Fruit fly (Drosophila melanogaster) whole organism, embryonic: Measurements from ENCODE around the gene Ctr9.

ENCODE experiments used
- Ada2b ChIP-seq: fragments of 200-800 bp; sonication (Bioruptor generic); IDR thresholded peaks from 2 replicates; pipeline ENCODE4 v1.3.6; 2022; ENCODE audit warnings: missing biosample characterization, missing genetic modification characterization
- Atf6 ChIP-seq: fragments of 200-800 bp; sonication (Bioruptor generic); IDR thresholded peaks from 2 replicates; pipeline ENCODE4 v1.3.6; 2022; ENCODE audit warnings: missing biosample characterization, missing genetic modification characterization
- BtbVII ChIP-seq: fragments of 200-800 bp; sonication (Bioruptor generic); optimal IDR thresholded peaks from 3 replicates; lab custom pipeline; 2017; ENCODE audit warnings: missing biosample characterization, mild to moderate bottlenecking, missing genetic modification characterization
- CG10959 ChIP-seq: fragments of 200-800 bp; sonication (Bioruptor generic); IDR thresholded peaks from 2 replicates; pipeline ENCODE4 v1.3.6; 2022; ENCODE audit warnings: missing biosample characterization, missing genetic modification characterization
- CG11560 ChIP-seq: fragments of 200-800 bp; sonication (Bioruptor generic); IDR thresholded peaks from 3 replicates; pipeline ENCODE4 v1.3.6; 2022; ENCODE audit warnings: missing biosample characterization, missing genetic modification characterization
- CG11723 ChIP-seq: fragments of 200-800 bp; sonication (Bioruptor generic); optimal IDR thresholded peaks from 2 replicates; lab custom pipeline; 2017; ENCODE audit warnings: missing biosample characterization, mild to moderate bottlenecking, missing genetic modification characterization
- CG1233 ChIP-seq: fragments of 200-800 bp; sonication (Bioruptor generic); optimal IDR thresholded peaks from 4 replicates; lab custom pipeline; 2018; ENCODE audit warnings: missing biosample characterization, mild to moderate bottlenecking, missing genetic modification characterization
- CG13424 ChIP-seq: fragments of 200-800 bp; sonication (Bioruptor generic); optimal IDR thresholded peaks from 2 replicates; lab custom pipeline; 2019; ENCODE audit warnings: missing biosample characterization, mild to moderate bottlenecking, missing genetic modification characterization, moderate library complexity
- CG13894 ChIP-seq: fragments of 200-800 bp; sonication (Bioruptor generic); optimal IDR thresholded peaks from 3 replicates; lab custom pipeline; 2018; ENCODE audit warnings: missing biosample characterization, mild to moderate bottlenecking, missing genetic modification characterization, moderate library complexity
- CG14014 ChIP-seq: fragments of 200-800 bp; sonication (Bioruptor generic); IDR thresholded peaks from 2 replicates; pipeline ENCODE4 v1.3.6; 2022; ENCODE audit warnings: missing biosample characterization, missing genetic modification characterization
- CG14667 ChIP-seq: fragments of 200-800 bp; sonication (Bioruptor generic); IDR thresholded peaks from 2 replicates; pipeline ENCODE4 v1.3.6; 2022; ENCODE audit warnings: missing biosample characterization, missing genetic modification characterization
- CG17568 ChIP-seq: fragments of 200-800 bp; sonication (Bioruptor generic); optimal IDR thresholded peaks from 2 replicates; lab custom pipeline; 2018; ENCODE audit warnings: missing biosample characterization, mild to moderate bottlenecking, missing genetic modification characterization, moderate library complexity
- CG18011 ChIP-seq: fragments of 200-800 bp; sonication (Bioruptor generic); optimal IDR thresholded peaks from 2 replicates; lab custom pipeline; 2017; ENCODE audit warnings: missing biosample characterization, missing genetic modification characterization, mild to moderate bottlenecking, moderate library complexity, missing genotype
- CG2678 ChIP-seq: fragments of 200-800 bp; sonication (Bioruptor generic); optimal IDR thresholded peaks from 3 replicates; lab custom pipeline; 2019; ENCODE audit warnings: missing biosample characterization, mild to moderate bottlenecking, missing genetic modification characterization, moderate library complexity
- CG2889 ChIP-seq: fragments of 200-800 bp; sonication (Bioruptor generic); IDR thresholded peaks from 3 replicates; pipeline ENCODE4 v1.3.6; 2022; ENCODE audit warnings: missing biosample characterization, missing genetic modification characterization
- CG6254 ChIP-seq: fragments of 200-800 bp; sonication (Bioruptor generic); optimal IDR thresholded peaks from 3 replicates; lab custom pipeline; 2017; ENCODE audit warnings: mild to moderate bottlenecking, missing biosample characterization, missing genetic modification reagents, missing genetic modification characterization
- CG7271 ChIP-seq: fragments of 200-800 bp; sonication (Bioruptor generic); optimal IDR thresholded peaks from 2 replicates; lab custom pipeline; 2018; ENCODE audit warnings: missing biosample characterization, mild to moderate bottlenecking, missing genetic modification characterization, moderate library complexity
- CG7963 ChIP-seq: fragments of 200-800 bp; sonication (Bioruptor generic); IDR thresholded peaks from 3 replicates; pipeline ENCODE4 v1.3.6; 2022; ENCODE audit warnings: missing biosample characterization, missing genetic modification characterization; ENCODE audit not compliant: partially characterized antibody
- CG8765 ChIP-seq: fragments of 200-800 bp; sonication (Bioruptor generic); IDR thresholded peaks from 2 replicates; pipeline ENCODE4 v1.3.6; 2022; ENCODE audit warnings: missing biosample characterization, missing genetic modification characterization
- CG8924 ChIP-seq: fragments of 200-800 bp; optimal IDR thresholded peaks from 3 replicates; lab custom pipeline; 2019; ENCODE audit warnings: missing biosample characterization, mild to moderate bottlenecking, missing genetic modification characterization, moderate library complexity
- CG9727 ChIP-seq: fragments of 200-800 bp; sonication (Bioruptor generic); optimal IDR thresholded peaks from 3 replicates; lab custom pipeline; 2017; ENCODE audit warnings: missing biosample characterization, mild to moderate bottlenecking, missing genetic modification characterization
- Dad ChIP-seq: fragments of 200-800 bp; sonication (Bioruptor generic); optimal IDR thresholded peaks from 3 replicates; lab custom pipeline; 2016; ENCODE audit warnings: missing biosample characterization, missing genetic modification characterization
- Dp ChIP-seq: fragments of 200-800 bp; sonication (Bioruptor generic); optimal IDR thresholded peaks from 2 replicates; lab custom pipeline; 2018; ENCODE audit warnings: missing biosample characterization, mild to moderate bottlenecking, missing genetic modification characterization, moderate library complexity
- E2f2 ChIP-seq: fragments of 200-800 bp; sonication (Bioruptor generic); IDR thresholded peaks from 2 replicates; pipeline ENCODE4 v1.3.6; 2022; ENCODE audit warnings: missing biosample characterization, missing genetic modification characterization
- H15 ChIP-seq: fragments of 200-800 bp; sonication (Bioruptor generic); IDR thresholded peaks from 3 replicates; pipeline ENCODE4 v1.3.6; 2022; ENCODE audit warnings: missing biosample characterization, missing genetic modification characterization
- Hand ChIP-seq: fragments of 200-800 bp; sonication (Bioruptor generic); optimal IDR thresholded peaks from 2 replicates; lab custom pipeline; 2017; ENCODE audit warnings: mild to moderate bottlenecking, missing biosample characterization, missing genetic modification reagents, missing genetic modification characterization
- NfI ChIP-seq: fragments of 200-800 bp; sonication (Bioruptor generic); optimal IDR thresholded peaks from 3 replicates; lab custom pipeline; 2018; ENCODE audit warnings: missing biosample characterization, mild to moderate bottlenecking, missing genetic modification characterization, moderate library complexity
- Optix ChIP-seq: fragments of 200-800 bp; sonication (Bioruptor generic); IDR thresholded peaks from 3 replicates; pipeline ENCODE4 v1.3.6; 2022; ENCODE audit warnings: missing biosample characterization, missing genetic modification characterization
- Scr ChIP-seq: fragments of 200-800 bp; sonication (Bioruptor generic); IDR thresholded peaks from 2 replicates; pipeline ENCODE4 v1.3.6; 2022; ENCODE audit warnings: missing biosample characterization, missing genetic modification characterization; ENCODE audit not compliant: partially characterized antibody
- Sox102F ChIP-seq: fragments of 200-800 bp; sonication (Bioruptor generic); optimal IDR thresholded peaks from 2 replicates; lab custom pipeline; 2018; ENCODE audit warnings: missing biosample characterization, mild to moderate bottlenecking, missing genetic modification characterization, moderate library complexity
- Xrp1 ChIP-seq: fragments of 200-800 bp; sonication (Bioruptor generic); IDR thresholded peaks from 2 replicates; pipeline ENCODE4 v1.3.6; 2022; ENCODE audit warnings: missing biosample characterization, missing genetic modification characterization
- ab ChIP-seq: fragments of 200-800 bp; sonication (Bioruptor generic); optimal IDR thresholded peaks from 2 replicates; lab custom pipeline; 2016; ENCODE audit warnings: missing biosample characterization, missing genetic modification characterization
- aop ChIP-seq: fragments of 200-800 bp; sonication (Bioruptor generic); IDR thresholded peaks from 2 replicates; pipeline ENCODE4 v1.3.6; 2022; ENCODE audit warnings: missing biosample characterization, missing genetic modification characterization
- ci ChIP-seq: fragments of 200-800 bp; sonication (Bioruptor generic); IDR thresholded peaks from 3 replicates; pipeline ENCODE4 v1.3.6; 2022; ENCODE audit warnings: missing biosample characterization, missing genetic modification characterization
- ems ChIP-seq: fragments of 200-800 bp; sonication (Bioruptor generic); optimal IDR thresholded peaks from 3 replicates; lab custom pipeline; 2016; ENCODE audit warnings: missing biosample characterization, missing genetic modification characterization
- eve ChIP-seq, 2 experiments: fragments of >200 bp; optimal IDR thresholded peaks; 2 replicates each; lab custom pipeline; 2017; ENCODE audit warnings: missing biosample characterization in 2 of 2, missing genetic modification characterization in 2 of 2
- exex ChIP-seq: fragments of 200-800 bp; sonication (Bioruptor generic); optimal IDR thresholded peaks from 4 replicates; lab custom pipeline; 2018; ENCODE audit warnings: missing biosample characterization, mild to moderate bottlenecking, missing genetic modification characterization, moderate library complexity
- ham ChIP-seq: fragments of 200-800 bp; sonication (Bioruptor generic); IDR thresholded peaks from 2 replicates; pipeline ENCODE4 v1.3.6; 2022; ENCODE audit warnings: missing biosample characterization, missing genetic modification characterization
- klu ChIP-seq: fragments of 200-800 bp; sonication (Bioruptor generic); IDR thresholded peaks from 2 replicates; pipeline ENCODE4 v1.3.6; 2022; ENCODE audit warnings: missing biosample characterization, missing genetic modification characterization
- lmd ChIP-seq: fragments of 200-800 bp; sonication (Bioruptor generic); IDR thresholded peaks from 2 replicates; pipeline ENCODE4 v1.3.6; 2022; ENCODE audit warnings: missing biosample characterization, missing genetic modification characterization
- otp ChIP-seq: fragments of 200-800 bp; sonication (Bioruptor generic); IDR thresholded peaks from 3 replicates; pipeline ENCODE4, ENCODE4 v1.3.6; 2022; ENCODE audit warnings: missing biosample characterization, missing genetic modification characterization
- pho ChIP-seq: fragments of 200-800 bp; sonication (Bioruptor generic); optimal IDR thresholded peaks from 2 replicates; lab custom pipeline; 2016; ENCODE audit warnings: missing biosample characterization, missing genetic modification characterization
- rib ChIP-seq: fragments of 200-800 bp; sonication (Bioruptor generic); IDR thresholded peaks from 2 replicates; pipeline ENCODE4 v1.3.6; 2022; ENCODE audit warnings: missing biosample characterization, missing genetic modification characterization
- sima ChIP-seq: fragments of 200-800 bp; sonication (Bioruptor generic); optimal IDR thresholded peaks from 2 replicates; lab custom pipeline; 2016; ENCODE audit warnings: missing biosample characterization, missing genetic modification characterization
- slbo ChIP-seq: fragments of 200-800 bp; sonication (Bioruptor generic); IDR thresholded peaks from 2 replicates; pipeline ENCODE4 v1.3.6; 2022; ENCODE audit warnings: missing biosample characterization, missing genetic modification characterization
- sqz ChIP-seq: fragments of 200-800 bp; sonication (Bioruptor generic); optimal IDR thresholded peaks from 3 replicates; lab custom pipeline; 2018; ENCODE audit warnings: missing biosample characterization, mild to moderate bottlenecking, missing genetic modification characterization
- twi ChIP-seq: fragments of 200-800 bp; optimal IDR thresholded peaks from 2 replicates; lab custom pipeline; 2019; ENCODE audit warnings: missing biosample characterization, mild to moderate bottlenecking, missing genetic modification characterization, moderate library complexity
- unc-4 ChIP-seq: fragments of 200-800 bp; sonication (Bioruptor generic); IDR thresholded peaks from 2 replicates; pipeline ENCODE4 v1.3.6; 2022; ENCODE audit warnings: missing biosample characterization, missing genetic modification characterization; ENCODE audit not compliant: partially characterized antibody
- vnd ChIP-seq: fragments of 200-800 bp; sonication (Bioruptor generic); IDR thresholded peaks from 3 replicates; pipeline ENCODE4 v1.3.6; 2022; ENCODE audit warnings: missing biosample characterization, missing genetic modification characterization; ENCODE audit not compliant: partially characterized antibody
- zfh2 ChIP-seq: fragments of 200-800 bp; sonication (Bioruptor generic); optimal IDR thresholded peaks from 2 replicates; lab custom pipeline; 2016; ENCODE audit warnings: missing biosample characterization, missing genetic modification characterization

Gene Ctr9

DNA sequence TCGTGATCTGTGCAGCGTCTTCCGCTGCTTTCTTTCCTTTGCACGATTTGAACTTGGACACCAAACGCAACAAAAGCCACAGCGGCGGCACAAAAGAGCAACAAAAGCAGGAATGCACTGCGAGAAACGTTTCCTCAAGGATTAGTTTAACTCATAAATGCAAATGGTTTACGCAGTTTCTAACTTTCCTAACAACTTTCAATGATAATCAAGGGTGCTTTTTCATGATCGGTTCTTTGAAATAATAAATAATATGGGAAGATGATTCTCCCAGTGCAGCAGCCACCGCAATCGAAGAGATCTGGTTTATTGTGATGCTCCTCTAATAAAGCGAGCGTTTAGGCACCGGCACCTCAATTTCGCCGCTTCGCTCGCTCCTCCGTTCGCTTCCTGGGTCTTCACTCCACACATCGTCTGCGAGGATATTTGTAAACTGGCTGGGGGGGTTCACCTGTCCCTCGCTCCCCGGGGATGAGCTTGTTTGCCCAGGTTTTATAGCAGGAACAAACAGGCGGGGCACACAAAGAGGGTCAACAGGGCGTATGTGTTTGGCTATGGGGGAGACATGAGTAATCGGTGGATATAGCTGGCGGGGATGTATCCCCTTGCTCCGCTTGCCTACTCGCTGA is 12.2 kb downstream of the Ctr9 start (continued):
- TF ChIP-seq exex (no peak), ham (GFP tag; lab: Robert Waterston, UW) (no peak), Hand (GFP tag; lab: Kevin White, UChicago) (no peak), ems (GFP tag; lab: Kevin White, UChicago) (peak; percentile 77), pho (GFP tag; lab: Kevin White, UChicago) (peak; percentile 51), CG10959 (GFP tag; lab: Robert Waterston, UW) (peak; percentile 75), Xrp1 (peak; percentile 89), eve (GFP tag; optimal IDR thresholded peaks at IDR 0.05; lab: Kevin White, UChicago) (no peak), CG17568 (GFP tag; lab: Kevin White, UChicago) (no peak), CG6254 (peak; percentile 74), lmd (GFP tag; lab: Robert Waterston, UW) (peak; percentile 74; the same call in 1 of the 2 replicates), ab (GFP tag; lab: Kevin White, UChicago) (no peak), NfI (GFP tag; lab: Kevin White, UChicago) (peak; percentile 80), klu (GFP tag; lab: Robert Waterston, UW) (no peak), vnd (GFP tag; lab: Robert Waterston, UW) (no peak), aop (peak; percentile 62; the same call in 1 of the 2 replicates), unc-4 (GFP tag; lab: Robert Waterston, UW) (no peak), CG13424 (peak; percentile 81), CG7963 (GFP tag; lab: Robert Waterston, UW) (no peak), Ada2b (peak; percentile 78), ci (GFP tag; lab: Robert Waterston, UW) (peak; percentile 95), H15 (GFP tag; lab: Robert Waterston, UW) (peak; percentile 70), rib (GFP tag; lab: Robert Waterston, UW) (no peak), twi (peak; percentile 26), otp (GFP tag; lab: Robert Waterston, UW) (peak; percentile 84), CG2889 (GFP tag; lab: Robert Waterston, UW) (no peak), CG14667 (GFP tag; lab: Robert Waterston, UW) (peak; percentile 41; the same call in 1 of the 2 replicates), CG11560 (tag; lab: Robert Waterston, UW) (no peak), CG14014 (GFP tag; lab: Robert Waterston, UW) (peak; percentile 42; the same call in 1 of the 2 replicates), CG2678 (tag; lab: Kevin White, UChicago) (peak; percentile 83), zfh2 (GFP tag; lab: Kevin White, UChicago) (peak; percentile 1), BtbVII (GFP tag; lab: Kevin White, UChicago) (no peak), Atf6 (GFP tag; lab: Robert Waterston, UW) (peak; percentile 47; the same call in 1 of the 2 replicates), CG18011 (GFP tag; lab: Kevin White, UChicago) (no peak), CG8765 (no peak; the same call in 1 of the 2 replicates), Optix (GFP tag; lab: Robert Waterston, UW) (peak; percentile 83), CG11723 (peak; percentile 70), sqz (GFP tag; lab: Kevin White, UChicago) (peak; percentile 55), CG9727 (GFP tag; lab: Kevin White, UChicago) (peak; percentile 3), slbo (peak; percentile 48; the same call in 1 of the 2 replicates), Dad (GFP tag; lab: Kevin White, UChicago) (peak; percentile 45), sima (GFP tag; lab: Kevin White, UChicago) (no peak), E2f2 (GFP tag; lab: Robert Waterston, UW) (peak; percentile 48; the same call in 1 of the 2 replicates), CG1233 (GFP tag; lab: Kevin White, UChicago) (peak; percentile 64), CG7271 (tag; lab: Kevin White, UChicago) (no peak), Sox102F (GFP tag; lab: Kevin White, UChicago) (peak; percentile 93), CG8924 (tag; lab: Kevin White, UChicago) (peak; percentile 70), Scr (GFP tag; lab: Robert Waterston, UW) (no peak), Dp (no peak), CG13894 (tag; lab: Kevin White, UChicago) (no peak)
